Worm (Caenorhabditis elegans): ENCODE results near the gene srx-114.

Gene srx-114

DNA sequence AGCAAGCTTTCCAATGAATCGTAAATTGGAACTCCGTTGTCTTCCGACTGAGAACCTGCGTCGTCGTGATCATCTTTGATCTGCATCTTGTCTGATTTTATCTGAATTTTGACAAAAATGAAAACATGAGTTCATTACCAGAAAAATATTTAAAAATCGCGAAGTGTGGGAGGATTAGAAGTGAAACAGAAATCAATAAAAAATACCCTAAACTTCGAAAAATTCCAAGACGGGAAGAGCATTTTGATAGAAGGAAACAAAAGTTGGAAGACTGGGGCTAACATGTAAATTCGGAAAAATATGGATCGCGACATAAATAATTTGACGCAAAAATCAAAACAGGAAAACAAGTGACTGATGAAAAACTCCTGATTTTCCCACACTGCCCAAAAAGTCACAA is 7.3 kb downstream of the srx-114 start, which contains the start of gene F07F6.8:
Gene F07F6.8, minus strand, starts transcription at position 101 of the 400 bp plus-strand sequence.
- TF ChIP-seq ama-1 (optimal IDR thresholded peaks at IDR 0.05) (no peak), fos-1 (tag; optimal IDR thresholded peaks at IDR 0.05) (no peak), nhr-237 (tag; optimal IDR thresholded peaks at IDR 0.05) (no peak), mdl-1 (tag; optimal IDR thresholded peaks at IDR 0.05) (no peak), peb-1 (tag; optimal IDR thresholded peaks at IDR 0.05) (no peak), ceh-82 (tag; optimal IDR thresholded peaks at IDR 0.05) (no peak), snpc-4 (tag; optimal IDR thresholded peaks at IDR 0.05) (no peak), lin-11 (tag; optimal IDR thresholded peaks at IDR 0.05) (no peak), sma-9 (GFP tag; optimal IDR thresholded peaks at IDR 0.05) (no peak), sma-9 (tag; optimal IDR thresholded peaks at IDR 0.05) (no peak), nhr-23 (tag; optimal IDR thresholded peaks at IDR 0.05) (no peak), dmd-4 (tag; optimal IDR thresholded peaks at IDR 0.05) (no peak), nhr-10 (tag; optimal IDR thresholded peaks at IDR 0.05) (no peak), blmp-1 (tag; optimal IDR thresholded peaks at IDR 0.05; ENCODE audit: insufficient read depth) (no peak), lin-39 (tag; optimal IDR thresholded peaks at IDR 0.05) (no peak), Y55F3AM.14 (GFP tag; optimal IDR thresholded peaks at IDR 0.05) (no peak), alr-1 (tag; optimal IDR thresholded peaks at IDR 0.05) (no peak), unc-55 (GFP tag; optimal IDR thresholded peaks at IDR 0.05) (no peak)

DNA sequence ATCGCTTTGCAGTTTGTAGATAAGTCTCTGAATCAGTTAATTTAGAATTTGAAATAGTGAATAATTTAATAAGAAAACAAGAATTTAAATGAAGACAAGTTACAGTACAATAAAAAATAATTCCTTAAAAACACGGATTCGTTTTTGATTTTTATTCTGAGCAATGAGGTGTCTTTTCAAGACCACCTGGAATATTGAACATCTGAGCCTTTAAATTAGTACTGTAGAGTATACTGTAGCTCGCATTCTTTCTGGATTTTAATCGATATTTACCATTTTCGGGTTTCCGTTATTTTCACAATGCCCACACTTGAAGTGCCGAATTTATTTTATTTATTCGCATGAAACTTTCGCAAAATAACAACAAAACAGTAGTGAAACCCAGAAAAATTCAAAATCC is 9.1 kb downstream of the srx-114 start, which contains the start of gene F07F6.7:
Gene F07F6.7, minus strand, starts transcription at position 27 of the 400 bp plus-strand sequence.
- TF ChIP-seq ztf-4 (tag; optimal IDR thresholded peaks at IDR 0.05) (peak; percentile 12), alr-1 (tag; optimal IDR thresholded peaks at IDR 0.05) (no peak), nhr-25 (tag; optimal IDR thresholded peaks at IDR 0.05) (peak; percentile 13), lsy-2 (tag; optimal IDR thresholded peaks at IDR 0.05) (peak in 1 of 2 experiments; percentile 33), sem-4 (tag; optimal IDR thresholded peaks at IDR 0.05) (peak; percentile 7)

ce11 chrII:5420947-5421614 is 11.9 kb downstream of the srx-114 start, which contains the start of gene tofu-6:
tofu-6 (plus strand) TSS chrII:5421248.
- TF ChIP-seq lin-39 (tag; optimal IDR thresholded peaks at IDR 0.05) (no peak), nhr-77 (tag; optimal IDR thresholded peaks at IDR 0.05) (no peak), C34F6.9 (tag; optimal IDR thresholded peaks at IDR 0.05) (peak; percentile 9), egl-27 (tag; optimal IDR thresholded peaks at IDR 0.05) (no peak), lsy-2 (tag; optimal IDR thresholded peaks at IDR 0.05) (peak in 1 of 2 experiments; percentile 93)

DNA sequence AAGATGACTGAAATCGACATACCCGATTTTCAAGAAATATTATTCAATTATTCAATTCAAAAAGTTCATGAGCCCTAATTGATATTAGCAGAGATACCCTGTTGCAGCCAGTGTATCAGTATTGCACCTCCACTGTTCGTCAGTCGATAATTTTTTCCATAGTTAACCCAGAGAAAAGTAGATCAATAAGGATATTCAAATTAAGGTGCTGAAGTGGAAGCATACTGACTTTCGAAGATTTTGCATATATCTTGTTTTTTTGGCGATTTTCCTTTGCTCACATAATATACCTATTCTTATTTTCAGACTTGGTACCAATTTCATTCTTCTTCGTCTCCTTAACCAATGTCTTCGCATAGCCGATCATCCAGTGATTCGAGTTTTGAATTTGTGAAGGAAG is 14.0 kb downstream of the srx-114 start, which contains the start of gene EEED8.15:
Gene EEED8.15, plus strand, starts transcription at position 301 of the 400 bp plus-strand sequence.
- TF ChIP-seq unc-62 (GFP tag; optimal IDR thresholded peaks at IDR 0.05) (no peak), lsy-2 (tag; optimal IDR thresholded peaks at IDR 0.05) (no peak), ceh-16 (tag; optimal IDR thresholded peaks at IDR 0.05) (no peak), skn-1 (tag; optimal IDR thresholded peaks at IDR 0.05) (no peak), gmeb-1 (tag; optimal IDR thresholded peaks at IDR 0.05) (no peak), sma-3 (GFP tag; optimal IDR thresholded peaks at IDR 0.05) (no peak), lin-39 (tag; optimal IDR thresholded peaks at IDR 0.05) (no peak), mdl-1 (tag; optimal IDR thresholded peaks at IDR 0.05) (no peak), peb-1 (tag; optimal IDR thresholded peaks at IDR 0.05) (no peak), lin-13 (GFP tag; optimal IDR thresholded peaks at IDR 0.05) (no peak), crh-2 (tag; optimal IDR thresholded peaks at IDR 0.05) (no peak), nhr-23 (tag; optimal IDR thresholded peaks at IDR 0.05) (no peak), nhr-21 (tag; optimal IDR thresholded peaks at IDR 0.05) (no peak), nhr-10 (tag; optimal IDR thresholded peaks at IDR 0.05) (no peak), lin-11 (tag; optimal IDR thresholded peaks at IDR 0.05) (no peak), sma-9 (GFP tag; optimal IDR thresholded peaks at IDR 0.05) (no peak), sma-9 (tag; optimal IDR thresholded peaks at IDR 0.05) (no peak), C34F6.9 (tag; optimal IDR thresholded peaks at IDR 0.05) (no peak), fos-1 (tag; optimal IDR thresholded peaks at IDR 0.05) (no peak), elt-3 (tag; optimal IDR thresholded peaks at IDR 0.05) (no peak)

- TF ChIP-seq nhr-11 (tag; optimal IDR thresholded peaks at IDR 0.05) (no peak), gmeb-1 (tag; optimal IDR thresholded peaks at IDR 0.05) (no peak), nhr-6 (tag; optimal IDR thresholded peaks at IDR 0.05) (no peak), mab-5 (tag; optimal IDR thresholded peaks at IDR 0.05) (no peak)
Measured at ce11 chrII:5418317-5418716, 14.7 kb downstream of the srx-114 start.

All from whole organism, L2 larva.